Fruit fly (Drosophila melanogaster): ENCODE data around the gene esc.

The esc gene

DNA sequence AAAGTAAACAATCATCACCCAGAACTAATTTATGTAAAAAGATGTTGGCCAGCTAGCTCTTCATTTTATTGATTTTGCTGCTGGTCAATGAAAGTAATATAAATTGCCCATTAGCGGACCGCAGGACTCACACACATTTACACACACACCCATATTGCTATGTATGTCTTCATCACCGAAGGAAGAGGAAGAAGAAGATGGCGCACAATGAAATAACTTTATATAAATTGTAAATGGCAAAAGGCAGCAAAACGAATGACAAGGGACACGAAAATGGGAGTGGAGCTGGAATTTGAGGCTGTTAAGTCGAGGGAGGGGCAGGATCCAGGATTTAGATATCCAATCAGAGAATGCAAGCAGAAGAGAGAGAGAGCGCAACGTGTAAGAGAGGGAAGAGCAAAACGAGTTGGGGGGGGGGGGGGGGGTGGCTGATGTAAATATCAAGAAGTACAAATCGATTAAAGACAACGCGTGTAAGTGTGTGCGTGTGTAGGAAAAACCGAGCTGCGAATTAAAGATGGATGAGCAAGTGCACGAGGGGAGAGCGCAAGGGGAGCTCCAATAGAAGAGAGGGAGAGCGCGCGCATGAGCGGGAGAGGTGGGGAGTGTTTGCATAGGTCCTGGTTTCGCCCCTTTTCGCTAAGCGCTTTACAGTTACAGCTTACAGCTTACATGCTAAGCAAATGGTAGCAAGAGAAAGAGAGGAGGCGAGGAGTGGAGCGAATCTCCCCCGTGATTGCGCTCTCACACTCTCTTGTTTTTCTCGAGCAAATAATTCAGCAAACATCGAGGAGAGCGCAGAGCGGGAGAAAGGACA lies 24.8 kb downstream of the esc start:
- TF ChIP-seq HLH106 (tag; optimal IDR thresholded peaks at IDR 0.05): no peak
- peak; percentile 16 for TF ChIP-seq Dfd (GFP tag; optimal IDR thresholded peaks at IDR 0.05)
- no peak for TF ChIP-seq Abd-B (GFP tag; optimal IDR thresholded peaks at IDR 0.05)
- TF ChIP-seq Hr83 (GFP tag; optimal IDR thresholded peaks at IDR 0.05; ENCODE audit: poor library complexity, severe bottlenecking): no peak
- peak; percentile 70 for TF ChIP-seq psq (GFP tag; optimal IDR thresholded peaks at IDR 0.05)

DNA sequence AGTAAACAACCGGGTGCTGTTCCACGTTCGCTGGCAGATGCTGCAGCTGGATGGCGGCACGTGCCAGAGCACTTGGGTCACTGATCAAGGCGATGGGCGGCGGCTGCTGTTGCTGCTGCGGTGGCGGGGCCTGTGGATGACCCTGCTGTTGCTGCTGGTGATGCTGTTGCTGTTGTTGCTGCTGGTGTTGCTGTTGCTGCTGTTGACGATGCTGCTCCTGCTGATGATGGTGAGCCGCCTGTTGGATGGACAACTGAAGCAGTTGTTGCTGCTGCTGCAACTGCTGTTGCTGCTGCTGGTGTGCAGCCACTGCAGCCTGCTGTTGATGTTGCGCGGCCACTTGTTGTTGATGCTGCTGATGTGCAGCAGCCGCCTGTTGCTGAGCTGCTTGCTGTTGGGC lies 32.1 kb downstream of the esc start:
- TF ChIP-seq foxo (GFP tag; optimal IDR thresholded peaks at IDR 0.05) (no peak), brk (GFP tag; optimal IDR thresholded peaks at IDR 0.05) (no peak), Vsx2 (GFP tag; optimal IDR thresholded peaks at IDR 0.05; ENCODE audit: partially characterized antibody) (no peak), Jra (GFP tag; optimal IDR thresholded peaks at IDR 0.05) (no peak), Dfd (GFP tag; optimal IDR thresholded peaks at IDR 0.05) (peak; percentile 95)

DNA sequence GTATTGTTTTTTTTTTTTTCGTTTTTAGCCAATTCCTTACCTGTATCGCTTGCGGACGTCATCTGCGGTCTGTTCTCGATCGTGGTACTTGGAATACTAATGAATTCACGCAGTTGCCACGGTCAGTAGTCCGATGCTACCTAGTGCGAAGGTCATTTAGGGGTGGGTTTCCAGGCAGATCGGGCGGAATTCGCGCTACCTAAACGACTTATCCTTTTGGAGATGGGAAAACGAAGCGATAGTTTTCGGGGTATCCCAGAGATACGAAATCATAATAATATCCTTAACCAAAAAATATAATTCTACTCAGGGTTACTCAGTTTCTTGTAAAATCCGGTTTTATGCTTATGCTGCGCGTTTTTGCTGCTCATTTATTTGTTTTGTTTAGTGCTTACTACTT lies 35.2 kb downstream of the esc start, which contains the start of gene CG14937:
Gene CG14937 (minus strand): TSS at position 101 of the 400 bp plus-strand sequence.
- TF ChIP-seq woc (GFP tag; optimal IDR thresholded peaks at IDR 0.05) (no peak), br (GFP tag; optimal IDR thresholded peaks at IDR 0.05) (no peak), Dif (GFP tag; optimal IDR thresholded peaks at IDR 0.05; ENCODE audit: partially characterized antibody) (no peak), dmrt93B (GFP tag; optimal IDR thresholded peaks at IDR 0.05) (no peak), sv (GFP tag; optimal IDR thresholded peaks at IDR 0.05) (no peak), Dfd (GFP tag; optimal IDR thresholded peaks at IDR 0.05) (no peak), HLH106 (tag; optimal IDR thresholded peaks at IDR 0.05) (no peak), Jra (GFP tag; optimal IDR thresholded peaks at IDR 0.05) (no peak), Mio (GFP tag; optimal IDR thresholded peaks at IDR 0.05) (no peak), Rel (GFP tag; optimal IDR thresholded peaks at IDR 0.05) (no peak), Rel (tag; optimal IDR thresholded peaks at IDR 0.05) (no peak), GATAd (GFP tag; optimal IDR thresholded peaks at IDR 0.05) (no peak), jim (GFP tag; optimal IDR thresholded peaks at IDR 0.05) (no peak), dsf (GFP tag; optimal IDR thresholded peaks at IDR 0.05; ENCODE audit: borderline replicate concordance) (no peak), pan (optimal IDR thresholded peaks at IDR 0.05) (no peak)

DNA sequence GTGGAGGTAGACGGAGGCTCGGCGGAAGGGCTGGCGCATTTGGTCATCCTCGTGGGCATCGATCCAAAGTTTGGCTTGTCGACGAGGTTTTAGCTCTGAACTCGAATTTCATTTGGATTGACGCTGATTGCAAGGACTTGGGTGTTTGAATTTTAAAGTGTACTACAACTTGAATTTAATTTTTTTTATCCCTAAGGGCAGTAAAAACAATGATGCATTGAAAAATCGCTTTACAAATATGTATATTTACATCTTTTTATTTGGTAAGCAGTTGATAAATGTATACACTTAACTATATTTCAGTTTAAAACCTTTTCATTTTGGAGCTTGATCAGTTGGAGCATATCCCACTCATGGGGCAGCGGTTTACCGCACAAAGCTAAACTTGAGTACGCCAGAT lies 36.9 kb downstream of the esc start, which contains the start of gene Tsp33B:
Gene Tsp33B (minus strand): TSS at position 101 of the 400 bp plus-strand sequence.
- TF ChIP-seq GATAd (GFP tag; optimal IDR thresholded peaks at IDR 0.05) (no peak), psq (GFP tag; optimal IDR thresholded peaks at IDR 0.05) (no peak), rgr (GFP tag; optimal IDR thresholded peaks at IDR 0.05) (no peak), Hr83 (GFP tag; optimal IDR thresholded peaks at IDR 0.05; ENCODE audit: poor library complexity, severe bottlenecking) (no peak), dsf (GFP tag; optimal IDR thresholded peaks at IDR 0.05; ENCODE audit: borderline replicate concordance) (no peak), pan (optimal IDR thresholded peaks at IDR 0.05) (no peak), Dif (GFP tag; optimal IDR thresholded peaks at IDR 0.05; ENCODE audit: partially characterized antibody) (no peak), foxo (GFP tag; optimal IDR thresholded peaks at IDR 0.05) (no peak), sage (GFP tag; optimal IDR thresholded peaks at IDR 0.05) (no peak), dmrt93B (GFP tag; optimal IDR thresholded peaks at IDR 0.05) (no peak), CG9705 (GFP tag; optimal IDR thresholded peaks at IDR 0.05) (no peak), Rel (GFP tag; optimal IDR thresholded peaks at IDR 0.05) (no peak), Rel (tag; optimal IDR thresholded peaks at IDR 0.05) (no peak), ey (GFP tag; optimal IDR thresholded peaks at IDR 0.05) (no peak), tai (GFP tag; optimal IDR thresholded peaks at IDR 0.05) (no peak), dl (GFP tag; optimal IDR thresholded peaks at IDR 0.05; ENCODE audit: insufficient read depth in 1 of 2, partially characterized antibody in 2 of 2) (no peak), woc (GFP tag; optimal IDR thresholded peaks at IDR 0.05) (no peak), Vsx2 (GFP tag; optimal IDR thresholded peaks at IDR 0.05; ENCODE audit: partially characterized antibody) (no peak), jim (GFP tag; optimal IDR thresholded peaks at IDR 0.05) (no peak), Myc (optimal IDR thresholded peaks at IDR 0.05) (no peak)

- TF ChIP-seq psq (GFP tag; optimal IDR thresholded peaks at IDR 0.05) (no peak), ey (GFP tag; optimal IDR thresholded peaks at IDR 0.05) (no peak), Dfd (GFP tag; optimal IDR thresholded peaks at IDR 0.05) (no peak), jim (GFP tag; optimal IDR thresholded peaks at IDR 0.05) (no peak), CG32264 (GFP tag; optimal IDR thresholded peaks at IDR 0.05) (no peak), HLH106 (tag; optimal IDR thresholded peaks at IDR 0.05) (no peak), GATAd (GFP tag; optimal IDR thresholded peaks at IDR 0.05) (no peak), Hr83 (GFP tag; optimal IDR thresholded peaks at IDR 0.05; ENCODE audit: poor library complexity, severe bottlenecking) (no peak), dmrt93B (GFP tag; optimal IDR thresholded peaks at IDR 0.05) (no peak), dsf (GFP tag; optimal IDR thresholded peaks at IDR 0.05; ENCODE audit: borderline replicate concordance) (no peak), lola (GFP tag; optimal IDR thresholded peaks at IDR 0.05) (no peak)
Measured at dm6 chr2L:11789690-11790089, 39.5 kb downstream of the esc start, which contains the start of gene CG14932. Gene CG14932, plus strand, starts transcription at chr2L:11789919.

Data from whole organism, wandering third instar larva.